Fruit fly (Drosophila melanogaster): Measurements from ENCODE around the gene CG17283.

- TF ChIP-seq CG17806 (tag; optimal IDR thresholded peaks at IDR 0.05) = no peak
- no peak for TF ChIP-seq CG32121 (GFP tag; IDR thresholded peaks at IDR 0.05)
- no peak for TF ChIP-seq Pif1A (GFP tag; optimal IDR thresholded peaks at IDR 0.05)
- TF ChIP-seq CG13204 (GFP tag; optimal IDR thresholded peaks at IDR 0.05) = no peak
- TF ChIP-seq CG14655 (GFP tag; optimal IDR thresholded peaks at IDR 0.05) = no peak
- TF ChIP-seq CG4496 (GFP tag; IDR thresholded peaks at IDR 0.05) = no peak
- no peak for TF ChIP-seq CG8159 (tag; optimal IDR thresholded peaks at IDR 0.05)
- no peak for TF ChIP-seq D1 (tag; optimal IDR thresholded peaks at IDR 0.05)
- TF ChIP-seq Snoo (tag; optimal IDR thresholded peaks at IDR 0.05) = no peak
- no peak for TF ChIP-seq EcR (GFP tag; optimal IDR thresholded peaks at IDR 0.05)
These were observed 26.7 kb downstream of the CG17283 start, which contains the start of gene CG44090 for dm6 chr3R:17434330-17434729.

Data from whole organism, pupa.